Worm (Caenorhabditis elegans) whole organism, L1 larva: ENCODE results near the gene frpr-16.
A peak's percentile ranks its signal among the peaks of the same experiment; 100 is the strongest.
"Not testable (repeated sequence)": the region's sequence is repeated elsewhere in the genome, so short reads cannot be mapped to it uniquely, and the experiment has no call there.

ENCODE experiments used
- aha-1 ChIP-seq: fragments of 150-350 bp; optimal IDR thresholded peaks from 2 replicates; lab custom pipeline; 2014; ENCODE audit warnings: missing biosample characterization, missing genetic modification characterization
- ceh-8 ChIP-seq: fragments of 200-800 bp; sonication (Bioruptor generic); optimal IDR thresholded peaks from 2 replicates; lab custom pipeline; 2018; ENCODE audit warnings: mild to moderate bottlenecking, missing genetic modification characterization, moderate library complexity, missing compliant biosample characterization
- ceh-90 ChIP-seq: sonication (generic microtip); optimal IDR thresholded peaks from 2 replicates; lab custom pipeline; 2016; ENCODE audit warnings: missing genetic modification characterization, missing compliant biosample characterization
- dsc-1 ChIP-seq: sonication (generic microtip); optimal IDR thresholded peaks from 2 replicates; lab custom pipeline; 2016; ENCODE audit warnings: mild to moderate bottlenecking, missing genetic modification characterization, missing compliant biosample characterization
- efl-1 ChIP-seq, 4 experiments: fragments of 150-350 bp; optimal IDR thresholded peaks in 3 of 4; peaks in 1 of 4; 1 replicate in 1 of 4; 2 replicates in 3 of 4; lab custom pipeline; 2014; ENCODE audit warnings: missing biosample characterization in 2 of 4, missing genetic modification characterization in 2 of 4, missing genetic modification reagents in 2 of 4
- elt-2 ChIP-seq: sonication (generic microtip); optimal IDR thresholded peaks from 2 replicates; lab custom pipeline; 2016; ENCODE audit warnings: missing genetic modification characterization, mild to moderate bottlenecking, inconsistent platforms, missing compliant biosample characterization, missing genetic modification reagents
- elt-3 ChIP-seq, 6 experiments: fragments of 150-350 bp in 1 of 6; sonication (generic microtip); optimal IDR thresholded peaks; 2 replicates each; lab custom pipeline; 2017 to 2018; ENCODE audit warnings: missing biosample characterization in 6 of 6, missing genetic modification characterization in 6 of 6, inconsistent platforms in 1 of 6
- ets-5 ChIP-seq: fragments of 200-800 bp; sonication (Bioruptor generic); IDR thresholded peaks from 2 replicates; pipeline ENCODE4 v1.3.6; 2022; ENCODE audit warnings: missing genetic modification characterization, missing compliant biosample characterization
- fkh-10 ChIP-seq: sonication (generic microtip); optimal IDR thresholded peaks from 2 replicates; lab custom pipeline; 2017; ENCODE audit warnings: missing biosample characterization, missing genetic modification reagents, missing genetic modification characterization
- grh-1 ChIP-seq: fragments of 200-800 bp; sonication (Bioruptor generic); IDR thresholded peaks from 2 replicates; pipeline ENCODE4 v1.3.6; 2022; ENCODE audit warnings: missing genetic modification reagents, missing genetic modification characterization, missing compliant biosample characterization
- hpl-2 ChIP-seq: fragments of 150-350 bp; optimal IDR thresholded peaks from 2 replicates; lab custom pipeline; 2014; ENCODE audit warnings: missing biosample characterization, missing genetic modification reagents, missing genetic modification characterization
- isw-1 ChIP-seq: fragments of 200-800 bp; sonication (Bioruptor generic); IDR thresholded peaks from 2 replicates; pipeline ENCODE4 v1.3.6; 2022; ENCODE audit warnings: missing genetic modification characterization, missing compliant biosample characterization
- lin-14 ChIP-seq: fragments of 200-800 bp; sonication (Bioruptor generic); optimal IDR thresholded peaks from 2 replicates; lab custom pipeline; 2018; ENCODE audit warnings: mild to moderate bottlenecking, missing genetic modification characterization, moderate library complexity, missing compliant biosample characterization
- lin-35 ChIP-seq, 2 experiments: fragments of 150-350 bp; optimal IDR thresholded peaks; 2 replicates each; lab custom pipeline; 2014; ENCODE audit warnings: missing biosample characterization in 2 of 2, missing genetic modification characterization in 2 of 2, missing genetic modification reagents in 2 of 2
- lin-39 ChIP-seq: fragments of 150-350 bp; optimal IDR thresholded peaks from 2 replicates; lab custom pipeline; 2014; ENCODE audit warnings: missing biosample characterization, missing genetic modification reagents, missing genetic modification characterization
- mep-1 ChIP-seq: fragments of 150-350 bp; optimal IDR thresholded peaks from 2 replicates; lab custom pipeline; 2014; ENCODE audit warnings: missing biosample characterization, missing genetic modification characterization
- nhr-11 ChIP-seq: fragments of 150-350 bp; optimal IDR thresholded peaks from 2 replicates; lab custom pipeline; 2014; ENCODE audit warnings: missing biosample characterization, missing genetic modification characterization
- nhr-20 ChIP-seq: sonication (generic microtip); optimal IDR thresholded peaks from 2 replicates; lab custom pipeline; 2016; ENCODE audit warnings: mild to moderate bottlenecking, missing genetic modification characterization, missing compliant biosample characterization
- nhr-237 ChIP-seq: fragments of 150-350 bp; optimal IDR thresholded peaks from 2 replicates; lab custom pipeline; 2014; ENCODE audit warnings: missing biosample characterization, missing genetic modification characterization
- nhr-28 ChIP-seq: fragments of 150-350 bp; optimal IDR thresholded peaks from 2 replicates; lab custom pipeline; 2014; ENCODE audit warnings: missing biosample characterization, missing genetic modification characterization
- nhr-71 ChIP-seq: sonication (generic microtip); optimal IDR thresholded peaks from 2 replicates; lab custom pipeline; 2016; ENCODE audit warnings: mild to moderate bottlenecking, missing genetic modification characterization, moderate library complexity, missing compliant biosample characterization
- nhr-76 ChIP-seq: sonication (generic microtip); optimal IDR thresholded peaks from 2 replicates; lab custom pipeline; 2017; ENCODE audit warnings: missing biosample characterization, missing genetic modification characterization
- nhr-77 ChIP-seq: fragments of 150-350 bp; optimal IDR thresholded peaks from 2 replicates; lab custom pipeline; 2014; ENCODE audit warnings: missing biosample characterization, missing genetic modification characterization
- nhr-84 ChIP-seq: sonication (generic microtip); optimal IDR thresholded peaks from 2 replicates; lab custom pipeline; 2017; ENCODE audit warnings: missing biosample characterization, missing genetic modification characterization
- skn-1 ChIP-seq: fragments of 150-350 bp; optimal IDR thresholded peaks from 2 replicates; lab custom pipeline; 2014; ENCODE audit warnings: missing biosample characterization, missing genetic modification characterization
- sptf-1 ChIP-seq: fragments of 150-350 bp; optimal IDR thresholded peaks from 2 replicates; lab custom pipeline; 2014; ENCODE audit warnings: missing biosample characterization, missing genetic modification characterization
- sup-37 ChIP-seq: fragments of 200-800 bp; sonication (Bioruptor generic); optimal IDR thresholded peaks from 2 replicates; lab custom pipeline; 2018; ENCODE audit warnings: mild to moderate bottlenecking, missing genetic modification characterization, missing compliant biosample characterization
- tbx-2 ChIP-seq: sonication (generic microtip); optimal IDR thresholded peaks from 2 replicates; lab custom pipeline; 2016; ENCODE audit warnings: missing genetic modification characterization, missing compliant biosample characterization
- unc-30 ChIP-seq: sonication (generic microtip); optimal IDR thresholded peaks from 2 replicates; lab custom pipeline; 2017; ENCODE audit warnings: missing biosample characterization, missing genetic modification characterization
- ztf-11 ChIP-seq, 2 experiments: sonication (generic microtip); optimal IDR thresholded peaks; 2 replicates each; lab custom pipeline; 2016 to 2017; ENCODE audit warnings: missing genetic modification characterization in 2 of 2, missing biosample characterization in 1 of 2, missing compliant biosample characterization in 1 of 2

frpr-16 gene

ce11 chrII:6010544-6010943, 20.5 kb downstream of the frpr-16 start, which contains the start of gene ins-20:
TSS of gene ins-20 (plus strand) at chrII:6010844.
- TF ChIP-seq ceh-90 (tag; lab: Kevin White, UChicago): no peak
- no peak for TF ChIP-seq nhr-11 (tag; lab: Kevin White, UChicago)
- no peak for TF ChIP-seq nhr-77
- TF ChIP-seq nhr-84 (tag; lab: Kevin White, UChicago): no peak
- no peak for TF ChIP-seq elt-3 (tag; optimal IDR thresholded peaks at IDR 0.05; lab: Kevin White, UChicago)
- no peak for TF ChIP-seq nhr-28
- TF ChIP-seq grh-1 (GFP tag; lab: Robert Waterston, UW): no peak
- TF ChIP-seq unc-30 (tag; lab: Kevin White, UChicago): no peak
- TF ChIP-seq fkh-10 (GFP tag; lab: Kevin White, UChicago): no peak
- TF ChIP-seq sptf-1: no peak
- TF ChIP-seq elt-2: no peak
- TF ChIP-seq ceh-8 (GFP tag; lab: Kevin White, UChicago): no peak
- no peak for TF ChIP-seq nhr-76 (tag; lab: Kevin White, UChicago)
- TF ChIP-seq nhr-237 (tag; lab: Kevin White, UChicago): no peak
- TF ChIP-seq tbx-2 (tag; lab: Kevin White, UChicago): no peak

- TF ChIP-seq nhr-71 (tag; lab: Kevin White, UChicago); nhr-20 (tag; lab: Kevin White, UChicago); ztf-11 (tag; optimal IDR thresholded peaks at IDR 0.05; lab: Kevin White, UChicago): not testable (repeated sequence)
- TF ChIP-seq, all 84 proteins: peak for 0; not testable (repeated sequence) for 84
Measured at ce11 chrII:6008887-6009286, 22.1 kb downstream of the frpr-16 start, which contains the start of gene ZK84.4. TSS of gene ZK84.4 (minus strand) at chrII:6008987.

ce11 chrII:6001004-6001403, 30.0 kb downstream of the frpr-16 start:
- TF ChIP-seq nhr-71 (tag; lab: Kevin White, UChicago) (peak; percentile 50), hpl-2 (GFP tag; lab: Kevin White, UChicago) (no peak), sup-37 (GFP tag; lab: Kevin White, UChicago) (no peak), nhr-84 (tag; lab: Kevin White, UChicago) (no peak), lin-14 (GFP tag; lab: Kevin White, UChicago) (no peak)

- TF ChIP-seq skn-1: no peak
- TF ChIP-seq aha-1: no peak
- no peak for TF ChIP-seq efl-1 (optimal IDR thresholded peaks at IDR 0.05; lab: Kevin White, UChicago)
- no peak for TF ChIP-seq efl-1 (GFP tag; optimal IDR thresholded peaks at IDR 0.05 in 1 of 2; lab: Kevin White, UChicago)
- no peak for TF ChIP-seq grh-1 (GFP tag; lab: Robert Waterston, UW)
- no peak for TF ChIP-seq isw-1
Measured at ce11 chrII:6000136-6000535, 30.9 kb downstream of the frpr-16 start, which contains the start of gene ins-6. TSS of gene ins-6 (plus strand) at chrII:6000436.

ce11 chrII:5997257-5997656, 33.7 kb downstream of the frpr-16 start, which contains the start of gene ins-5:
TSS of gene ins-5 (plus strand) at chrII:5997557.
- no peak for TF ChIP-seq ets-5

DNA sequence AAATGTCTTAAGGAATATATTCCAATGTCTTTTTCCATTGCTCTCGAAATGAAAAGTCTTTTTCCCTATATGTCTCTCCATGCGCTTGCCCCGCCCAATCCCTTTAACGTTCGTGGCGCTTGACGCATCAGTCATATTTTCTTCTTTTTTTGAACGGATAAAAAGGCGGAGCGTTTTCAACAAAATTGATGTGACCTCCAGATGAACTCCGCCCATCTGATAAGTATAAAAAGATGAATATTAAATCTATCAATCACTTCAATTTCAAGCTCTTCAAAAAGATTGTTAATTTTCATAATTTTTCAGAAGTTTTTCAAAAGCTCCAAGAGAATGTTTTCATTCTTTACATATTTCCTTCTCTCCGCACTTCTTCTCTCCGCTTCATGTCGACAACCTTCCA, 34.9 kb downstream of the frpr-16 start, which contains the start of gene ins-4:
Gene ins-4 (plus strand): TSS at position 301 of the 400 bp plus-strand sequence.
- no peak for TF ChIP-seq ceh-90 (tag; lab: Kevin White, UChicago)
- no peak for TF ChIP-seq nhr-77
- no peak for TF ChIP-seq mep-1 (tag; lab: Kevin White, UChicago)
- TF ChIP-seq lin-39 (tag; lab: Kevin White, UChicago): no peak
- no peak for TF ChIP-seq dsc-1 (tag; lab: Kevin White, UChicago)
- no peak for TF ChIP-seq grh-1 (GFP tag; lab: Robert Waterston, UW)
- no peak for TF ChIP-seq lin-35 (GFP tag; optimal IDR thresholded peaks at IDR 0.05; lab: Kevin White, UChicago)
